Worm (Caenorhabditis elegans) whole organism, L4 larva: Measurements from ENCODE around the gene aco-1.

ENCODE experiments used
- F49E8.2 ChIP-seq: sonication (generic microtip); optimal IDR thresholded peaks from 2 replicates; lab custom pipeline; 2016; ENCODE audit warnings: missing compliant biosample characterization, mild to moderate bottlenecking, missing genetic modification characterization, borderline replicate concordance
- lin-13 ChIP-seq: fragments of 150-350 bp; optimal IDR thresholded peaks from 2 replicates; lab custom pipeline; 2014; ENCODE audit warnings: missing biosample characterization, missing genetic modification reagents, missing genetic modification characterization
- lin-15B ChIP-seq: fragments of 150-350 bp; sonication (generic microtip); optimal IDR thresholded peaks from 3 replicates; lab custom pipeline; 2014; ENCODE audit warnings: missing biosample characterization, missing genetic modification characterization
- nhr-102 ChIP-seq: sonication (generic microtip); optimal IDR thresholded peaks from 2 replicates; lab custom pipeline; 2016; ENCODE audit warnings: mild to moderate bottlenecking, missing genetic modification characterization, moderate library complexity, missing compliant biosample characterization

- no peak for TF ChIP-seq nhr-102 (tag; lab: Kevin White, UChicago)
- no peak for TF ChIP-seq F49E8.2 (tag; lab: Kevin White, UChicago)
- no peak for TF ChIP-seq lin-13 (GFP tag; lab: Kevin White, UChicago)
- TF ChIP-seq lin-15B (tag; lab: Kevin White, UChicago) = no peak
These were observed 53.2 kb downstream of the aco-1 start, which contains the start of gene prx-12 for ce11 chrX:11392924-11393323.
